Fruit fly (Drosophila melanogaster) Kc167 (cell line): Measurements from ENCODE around the gene ppk.

Experiments
- Myc ChIP-seq: fragments of >200 bp; optimal IDR thresholded peaks from 2 replicates; lab custom pipeline; 2017; ENCODE audit warnings: missing external identifiers
- Sin3A ChIP-seq: fragments of >200 bp; optimal IDR thresholded peaks from 2 replicates; lab custom pipeline; 2018; ENCODE audit warnings: missing external identifiers
- h ChIP-seq: fragments of >200 bp; optimal IDR thresholded peaks from 3 replicates; lab custom pipeline; 2018; ENCODE audit warnings: missing external identifiers
- psq ChIP-seq: fragments of >200 bp; optimal IDR thresholded peaks from 2 replicates; lab custom pipeline; 2017; ENCODE audit warnings: missing external identifiers
- ttk ChIP-seq: sonication (Bioruptor generic); optimal IDR thresholded peaks from 2 replicates; lab custom pipeline; 2017; ENCODE audit warnings: missing external identifiers

- TF ChIP-seq Sin3A = no peak
- TF ChIP-seq Myc (lab: Kevin White, UChicago) = no peak
- no peak for TF ChIP-seq psq (lab: Kevin White, UChicago)
- TF ChIP-seq h (lab: Kevin White, UChicago) = no peak
- TF ChIP-seq ttk = no peak
Measured at dm6 chr2L:14394298-14395064, 13.5 kb upstream of the ppk start.
